Fruit fly (Drosophila melanogaster) whole organism, embryonic: ENCODE measurements around the gene CG10300.

ENCODE experiments used
- Ada2b ChIP-seq: fragments of 200-800 bp; sonication (Bioruptor generic); IDR thresholded peaks from 2 replicates; pipeline ENCODE4 v1.3.6; 2022; ENCODE audit warnings: missing biosample characterization, missing genetic modification characterization
- Atf6 ChIP-seq: fragments of 200-800 bp; sonication (Bioruptor generic); IDR thresholded peaks from 2 replicates; pipeline ENCODE4 v1.3.6; 2022; ENCODE audit warnings: missing biosample characterization, missing genetic modification characterization
- B-H2 ChIP-seq: fragments of 200-800 bp; sonication (Bioruptor generic); optimal IDR thresholded peaks from 2 replicates; lab custom pipeline; 2018; ENCODE audit warnings: missing biosample characterization, mild to moderate bottlenecking, missing genetic modification characterization
- CG11504 ChIP-seq: fragments of 200-800 bp; sonication (Bioruptor generic); optimal IDR thresholded peaks from 3 replicates; lab custom pipeline; 2019; ENCODE audit warnings: missing biosample characterization, mild to moderate bottlenecking, missing genetic modification characterization, moderate library complexity
- CG12744 ChIP-seq: fragments of 200-800 bp; sonication (Bioruptor generic); optimal IDR thresholded peaks from 2 replicates; lab custom pipeline; 2016; ENCODE audit warnings: missing biosample characterization, missing genetic modification characterization
- CG13775 ChIP-seq: fragments of 200-800 bp; sonication (Bioruptor generic); optimal IDR thresholded peaks from 3 replicates; lab custom pipeline; 2017; ENCODE audit warnings: missing biosample characterization, mild to moderate bottlenecking, missing genetic modification characterization
- CG1647 ChIP-seq: fragments of 200-800 bp; sonication (Bioruptor generic); optimal IDR thresholded peaks from 3 replicates; lab custom pipeline; 2016; ENCODE audit warnings: missing biosample characterization, missing genetic modification characterization
- CG2712 ChIP-seq: fragments of 200-800 bp; optimal IDR thresholded peaks from 3 replicates; lab custom pipeline; 2019; ENCODE audit warnings: missing biosample characterization, mild to moderate bottlenecking, missing genetic modification characterization, moderate library complexity
- CG3847 ChIP-seq: fragments of 200-800 bp; sonication (Bioruptor generic); IDR thresholded peaks from 2 replicates; pipeline ENCODE4 v1.3.6; 2022; ENCODE audit warnings: missing biosample characterization, missing genetic modification characterization
- CG4707 ChIP-seq: fragments of 200-800 bp; sonication (Bioruptor generic); optimal IDR thresholded peaks from 2 replicates; lab custom pipeline; 2018; ENCODE audit warnings: missing biosample characterization, mild to moderate bottlenecking, missing genetic modification characterization, moderate library complexity
- CG4730 ChIP-seq: fragments of 200-800 bp; sonication (Bioruptor generic); IDR thresholded peaks from 2 replicates; pipeline ENCODE4 v1.3.6; 2022; ENCODE audit warnings: missing biosample characterization, missing genetic modification characterization
- CG8478 ChIP-seq: fragments of >200 bp; optimal IDR thresholded peaks from 2 replicates; lab custom pipeline; 2018
- CG9215 ChIP-seq: fragments of 200-800 bp; sonication (Bioruptor generic); IDR thresholded peaks from 2 replicates; pipeline ENCODE4 v1.3.6; 2022; ENCODE audit warnings: missing biosample characterization, missing genetic modification characterization
- CHES-1-like ChIP-seq: fragments of 200-800 bp; sonication (Bioruptor generic); optimal IDR thresholded peaks from 2 replicates; lab custom pipeline; 2016; ENCODE audit warnings: missing biosample characterization, missing genetic modification characterization
- Camta ChIP-seq: fragments of 200-800 bp; sonication (Bioruptor generic); optimal IDR thresholded peaks from 2 replicates; lab custom pipeline; 2016; ENCODE audit warnings: missing biosample characterization, missing genetic modification characterization
- CoRest ChIP-seq: fragments of 200-800 bp; sonication (Bioruptor generic); optimal IDR thresholded peaks from 3 replicates; lab custom pipeline; 2018; ENCODE audit warnings: missing biosample characterization, mild to moderate bottlenecking, missing genetic modification characterization, moderate library complexity
- Dll ChIP-seq: fragments of 200-800 bp; sonication (Bioruptor generic); IDR thresholded peaks from 4 replicates; pipeline ENCODE4 v1.3.6; 2022; ENCODE audit warnings: missing biosample characterization, missing genetic modification characterization; ENCODE audit not compliant: partially characterized antibody
- Elba2 ChIP-seq: fragments of 200-800 bp; sonication (Bioruptor generic); optimal IDR thresholded peaks from 3 replicates; lab custom pipeline; 2016; ENCODE audit warnings: missing biosample characterization, missing genetic modification characterization
- HLH3B ChIP-seq: fragments of 200-800 bp; sonication (Bioruptor generic); IDR thresholded peaks from 2 replicates; pipeline ENCODE4 v1.3.6; 2022; ENCODE audit warnings: missing biosample characterization, missing genetic modification characterization
- HLH54F ChIP-seq: fragments of 200-800 bp; sonication (Bioruptor generic); optimal IDR thresholded peaks from 3 replicates; lab custom pipeline; 2016; ENCODE audit warnings: missing biosample characterization, missing genetic modification characterization
- MBD-R2 ChIP-seq: fragments of 200-800 bp; sonication (Bioruptor generic); IDR thresholded peaks from 2 replicates; pipeline ENCODE4 v1.3.6; 2022; ENCODE audit warnings: missing biosample characterization, missing genetic modification characterization
- Max ChIP-seq: fragments of 200-800 bp; sonication (Bioruptor generic); optimal IDR thresholded peaks from 2 replicates; lab custom pipeline; 2016; ENCODE audit warnings: missing biosample characterization, mild to moderate bottlenecking, missing genetic modification characterization
- NC2α ChIP-seq: fragments of 200-800 bp; sonication (Bioruptor generic); optimal IDR thresholded peaks from 2 replicates; lab custom pipeline; 2016; ENCODE audit warnings: missing biosample characterization, missing genetic modification characterization
- Scr ChIP-seq: fragments of 200-800 bp; sonication (Bioruptor generic); IDR thresholded peaks from 2 replicates; pipeline ENCODE4 v1.3.6; 2022; ENCODE audit warnings: missing biosample characterization, missing genetic modification characterization; ENCODE audit not compliant: partially characterized antibody
- Xbp1 ChIP-seq: fragments of 200-800 bp; sonication (Bioruptor generic); optimal IDR thresholded peaks from 3 replicates; lab custom pipeline; 2016; ENCODE audit warnings: missing biosample characterization, mild to moderate bottlenecking, missing genetic modification characterization
- YL-1 ChIP-seq: fragments of 200-800 bp; sonication (Bioruptor generic); optimal IDR thresholded peaks from 3 replicates; lab custom pipeline; 2017; ENCODE audit warnings: missing biosample characterization, mild to moderate bottlenecking, missing genetic modification characterization
- ab ChIP-seq: fragments of 200-800 bp; sonication (Bioruptor generic); optimal IDR thresholded peaks from 2 replicates; lab custom pipeline; 2016; ENCODE audit warnings: missing biosample characterization, missing genetic modification characterization
- amos ChIP-seq: fragments of 200-800 bp; sonication (Bioruptor generic); IDR thresholded peaks from 2 replicates; pipeline ENCODE4 v1.3.6; 2022; ENCODE audit warnings: missing biosample characterization, missing genetic modification characterization; ENCODE audit not compliant: partially characterized antibody
- aop ChIP-seq: fragments of 200-800 bp; sonication (Bioruptor generic); IDR thresholded peaks from 2 replicates; pipeline ENCODE4 v1.3.6; 2022; ENCODE audit warnings: missing biosample characterization, missing genetic modification characterization
- bcd ChIP-seq: fragments of 200-800 bp; sonication (Bioruptor generic); optimal IDR thresholded peaks from 2 replicates; lab custom pipeline; 2017; ENCODE audit warnings: missing biosample characterization, mild to moderate bottlenecking, missing genetic modification characterization
- cad ChIP-seq: fragments of >200 bp; optimal IDR thresholded peaks from 2 replicates; lab custom pipeline; 2017; ENCODE audit warnings: missing biosample characterization, missing genetic modification characterization
- cas ChIP-seq: fragments of 200-800 bp; sonication (Bioruptor generic); IDR thresholded peaks from 2 replicates; pipeline ENCODE4 v1.3.6; 2022; ENCODE audit warnings: missing biosample characterization, missing genetic modification characterization
- croc ChIP-seq: fragments of 200-800 bp; sonication (Bioruptor generic); conservative IDR thresholded peaks from 3 replicates; pipeline ENCODE4 v1.3.6; 2022; ENCODE audit warnings: missing biosample characterization, missing genetic modification characterization
- danr ChIP-seq: fragments of 200-800 bp; sonication (Bioruptor generic); IDR thresholded peaks from 2 replicates; pipeline ENCODE4 v1.3.6; 2022; ENCODE audit warnings: missing biosample characterization, missing genetic modification characterization
- emc ChIP-seq: fragments of 200-800 bp; sonication (Bioruptor generic); optimal IDR thresholded peaks from 2 replicates; lab custom pipeline; 2016; ENCODE audit warnings: missing biosample characterization, missing genetic modification characterization
- ewg ChIP-seq: fragments of 200-800 bp; sonication (Bioruptor generic); optimal IDR thresholded peaks from 3 replicates; lab custom pipeline; 2017; ENCODE audit warnings: mild to moderate bottlenecking, missing biosample characterization, missing genetic modification reagents, missing genetic modification characterization
- fd96Cb ChIP-seq: fragments of 200-800 bp; sonication (Bioruptor generic); optimal IDR thresholded peaks from 2 replicates; lab custom pipeline; 2018; ENCODE audit warnings: missing biosample characterization, mild to moderate bottlenecking, missing genetic modification characterization, moderate library complexity
- grn ChIP-seq: fragments of 200-800 bp; sonication (Bioruptor generic); optimal IDR thresholded peaks from 3 replicates; lab custom pipeline; 2017; ENCODE audit warnings: missing biosample characterization, missing genetic modification characterization
- gro ChIP-seq: fragments of 200-800 bp; sonication (Bioruptor generic); optimal IDR thresholded peaks from 2 replicates; lab custom pipeline; 2016; ENCODE audit warnings: missing biosample characterization, missing genetic modification characterization
- ham ChIP-seq: fragments of 200-800 bp; sonication (Bioruptor generic); IDR thresholded peaks from 2 replicates; pipeline ENCODE4 v1.3.6; 2022; ENCODE audit warnings: missing biosample characterization, missing genetic modification characterization
- hb ChIP-seq: fragments of 200-800 bp; sonication (Bioruptor generic); IDR thresholded peaks from 3 replicates; pipeline ENCODE4 v1.3.6; 2022; ENCODE audit warnings: missing biosample characterization, missing genetic modification characterization; ENCODE audit not compliant: partially characterized antibody
- hth ChIP-seq: fragments of >200 bp; optimal IDR thresholded peaks from 2 replicates; lab custom pipeline; 2017; ENCODE audit warnings: inconsistent platforms
- ken ChIP-seq: fragments of 200-800 bp; sonication (Bioruptor generic); IDR thresholded peaks from 3 replicates; pipeline ENCODE4 v1.3.6; 2022; ENCODE audit warnings: missing biosample characterization, missing genetic modification characterization
- lov ChIP-seq, 2 experiments: fragments of 200-800 bp in 1 of 2; fragments of >200 bp in 1 of 2; sonication (Bioruptor generic) in 1 of 2; IDR thresholded peaks in 1 of 2; optimal IDR thresholded peaks in 1 of 2; 2 replicates in 1 of 2; 3 replicates in 1 of 2; pipeline versions ENCODE4 v1.3.6 to Lab custom; 2017 to 2022; ENCODE audit warnings: missing biosample characterization in 1 of 2, missing genetic modification characterization in 1 of 2
- pho ChIP-seq: fragments of 200-800 bp; sonication (Bioruptor generic); optimal IDR thresholded peaks from 2 replicates; lab custom pipeline; 2016; ENCODE audit warnings: missing biosample characterization, missing genetic modification characterization
- row ChIP-seq: fragments of 200-800 bp; sonication (Bioruptor generic); IDR thresholded peaks from 3 replicates; pipeline ENCODE4 v1.3.6; 2022; ENCODE audit warnings: missing biosample characterization, missing genetic modification characterization
- sens ChIP-seq: fragments of 200-800 bp; sonication (Bioruptor generic); peaks from one replicate; lab custom pipeline; 2016; ENCODE audit warnings: missing biosample characterization, missing genetic modification characterization
- sisA ChIP-seq: fragments of 200-800 bp; sonication (Bioruptor generic); IDR thresholded peaks from 2 replicates; pipeline ENCODE4 v1.3.6; 2022; ENCODE audit warnings: missing biosample characterization, missing genetic modification characterization
- tna ChIP-seq: fragments of 200-800 bp; sonication (Bioruptor generic); IDR thresholded peaks from 2 replicates; pipeline ENCODE4 v1.3.6; 2022; ENCODE audit warnings: missing biosample characterization, missing genetic modification characterization; ENCODE audit not compliant: partially characterized antibody
- unc-4 ChIP-seq: fragments of 200-800 bp; sonication (Bioruptor generic); IDR thresholded peaks from 2 replicates; pipeline ENCODE4 v1.3.6; 2022; ENCODE audit warnings: missing biosample characterization, missing genetic modification characterization; ENCODE audit not compliant: partially characterized antibody
- zen2 ChIP-seq: fragments of 200-800 bp; sonication (Bioruptor generic); IDR thresholded peaks from 3 replicates; pipeline ENCODE4 v1.3.6; 2022; ENCODE audit warnings: missing biosample characterization, missing genetic modification characterization; ENCODE audit not compliant: partially characterized antibody
- zfh1 ChIP-seq: fragments of 200-800 bp; sonication (Bioruptor generic); IDR thresholded peaks from 3 replicates; pipeline ENCODE4 v1.3.6; 2022; ENCODE audit warnings: missing biosample characterization, missing genetic modification characterization

The CG10300 gene

DNA sequence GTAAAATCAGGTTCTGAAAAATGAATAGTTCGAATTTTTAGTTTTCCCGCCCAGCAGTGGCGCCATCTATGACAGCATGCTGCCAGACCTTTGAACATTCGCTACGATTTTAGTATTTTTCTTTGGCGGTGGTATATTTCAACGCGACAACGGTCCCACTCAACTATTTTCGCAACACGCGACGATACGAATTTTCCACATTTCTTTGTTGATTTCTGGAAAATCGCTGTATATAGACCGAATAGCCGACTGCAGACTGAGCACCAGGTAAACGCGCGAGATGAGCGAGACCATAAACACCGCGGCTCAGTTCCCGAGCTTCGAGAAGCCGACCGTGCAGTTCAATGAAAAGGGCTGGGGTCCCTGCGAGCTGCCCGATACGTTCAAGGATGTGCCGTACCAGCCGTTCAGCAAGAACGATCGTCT lies 31.4 kb upstream of the CG10300 start, which contains the start of gene eIF3d1 (continued):
- no peak for TF ChIP-seq NC2α
- TF ChIP-seq sisA (GFP tag; lab: Robert Waterston, UW) = no peak
- TF ChIP-seq CG12744 (GFP tag; lab: Kevin White, UChicago) = peak; percentile 42
- TF ChIP-seq CHES-1-like (GFP tag; lab: Kevin White, UChicago) = peak; percentile 64
- TF ChIP-seq Elba2 (GFP tag; lab: Kevin White, UChicago) = no peak
- TF ChIP-seq CG9215 (GFP tag; lab: Robert Waterston, UW) = no peak
- TF ChIP-seq ewg = peak; percentile 9
- TF ChIP-seq Dll (GFP tag; lab: Robert Waterston, UW) = peak; percentile 29; the same call in 1 of the 4 replicates
- peak; percentile 49; the same call in 1 of the 2 replicates for TF ChIP-seq amos (GFP tag; lab: Robert Waterston, UW)
- no peak for TF ChIP-seq cas (GFP tag; lab: Robert Waterston, UW)
- no peak for TF ChIP-seq CG4730 (GFP tag; lab: Robert Waterston, UW)
- TF ChIP-seq hth (lab: Kevin White, UChicago) = no peak
- TF ChIP-seq grn (GFP tag; lab: Kevin White, UChicago) = no peak
- no peak for TF ChIP-seq danr
- no peak for TF ChIP-seq CG13775
- TF ChIP-seq Atf6 (GFP tag; lab: Robert Waterston, UW) = no peak
- TF ChIP-seq zen2 = no peak
- no peak for TF ChIP-seq ab (GFP tag; lab: Kevin White, UChicago)
- no peak for TF ChIP-seq row (GFP tag; lab: Robert Waterston, UW)
- peak; percentile 77 for TF ChIP-seq sens (GFP tag; lab: Kevin White, UChicago)
- TF ChIP-seq B-H2 (GFP tag; lab: Kevin White, UChicago) = no peak
- no peak for TF ChIP-seq pho (GFP tag; lab: Kevin White, UChicago)
- no peak for TF ChIP-seq unc-4
- TF ChIP-seq ham (GFP tag; lab: Robert Waterston, UW) = no peak
- TF ChIP-seq MBD-R2 (GFP tag; lab: Robert Waterston, UW) = peak; percentile 66
- TF ChIP-seq bcd (GFP tag; lab: Kevin White, UChicago) = peak; percentile 19
- TF ChIP-seq gro (GFP tag; lab: Kevin White, UChicago) = peak; percentile 44
- TF ChIP-seq lov (optimal IDR thresholded peaks at IDR 0.05; lab: Kevin White, UChicago) = no peak
- no peak for TF ChIP-seq lov (GFP tag; IDR thresholded peaks at IDR 0.05; lab: Robert Waterston, UW)
- no peak for TF ChIP-seq tna (GFP tag; lab: Robert Waterston, UW)
- peak; percentile 25 for TF ChIP-seq Scr (GFP tag; lab: Robert Waterston, UW)
- no peak for TF ChIP-seq CG1647 (GFP tag; lab: Kevin White, UChicago)
- TF ChIP-seq HLH3B (GFP tag; lab: Robert Waterston, UW) = no peak
- TF ChIP-seq Camta (GFP tag; lab: Kevin White, UChicago) = no peak
- peak; percentile 84 for TF ChIP-seq Max
- TF ChIP-seq fd96Cb = no peak
- peak; percentile 88 for TF ChIP-seq CG3847 (GFP tag; lab: Robert Waterston, UW)
- TF ChIP-seq cad = no peak
- peak; percentile 53 for TF ChIP-seq CoRest (tag; lab: Kevin White, UChicago)
- no peak for TF ChIP-seq HLH54F
- no peak for TF ChIP-seq emc (GFP tag; lab: Kevin White, UChicago)
- TF ChIP-seq CG2712 (tag; lab: Kevin White, UChicago) = no peak
- TF ChIP-seq CG11504 (tag; lab: Kevin White, UChicago) = no peak
- peak; percentile 55 for TF ChIP-seq Xbp1 (GFP tag; lab: Kevin White, UChicago)
- TF ChIP-seq hb (GFP tag; lab: Robert Waterston, UW) = no peak
- TF ChIP-seq zfh1 (GFP tag; lab: Robert Waterston, UW) = 0 out of 3 replicates have a peak, but pooled peaks have one; percentile 52
- no peak for TF ChIP-seq CG4707
- TF ChIP-seq croc (GFP tag; lab: Robert Waterston, UW) = no peak
- peak; percentile 90 for TF ChIP-seq YL-1
- peak; percentile 44; the same call in 1 of the 3 replicates for TF ChIP-seq ken
- no peak for TF ChIP-seq aop (GFP tag; lab: Robert Waterston, UW)
- no peak for TF ChIP-seq CG8478 (lab: Kevin White, UChicago)
- TF ChIP-seq Ada2b = no peak
